Worm (Caenorhabditis elegans) whole organism, L4 larva: ENCODE measurements around the gene srh-128.
A peak's percentile ranks its signal among the peaks of the same experiment; 100 is the strongest.

ENCODE experiments used
- F37D6.2 ChIP-seq: sonication (generic microtip); optimal IDR thresholded peaks from 2 replicates; lab custom pipeline; 2016; ENCODE audit warnings: mild to moderate bottlenecking, missing genetic modification characterization, missing compliant biosample characterization
- T20F7.1 ChIP-seq: fragments of 200-800 bp; sonication (Bioruptor generic); optimal IDR thresholded peaks from 2 replicates; lab custom pipeline; 2018; ENCODE audit warnings: mild to moderate bottlenecking, missing genetic modification characterization, missing compliant biosample characterization
- Y48G9A.11 ChIP-seq: fragments of 200-800 bp; sonication (Bioruptor generic); IDR thresholded peaks from 2 replicates; pipeline ENCODE4 v1.3.6; 2022; ENCODE audit warnings: missing genetic modification reagents, missing genetic modification characterization, missing compliant biosample characterization
- ZK546.5 ChIP-seq, 2 experiments: sonication (generic microtip); optimal IDR thresholded peaks; 2 replicates each; lab custom pipeline; 2017; ENCODE audit warnings: missing biosample characterization in 2 of 2, missing genetic modification characterization in 2 of 2
- aha-1 ChIP-seq: fragments of 150-350 bp; peaks from one replicate; lab custom pipeline; 2014; ENCODE audit warnings: missing biosample characterization, missing genetic modification characterization
- aly-2 ChIP-seq: sonication (generic microtip); optimal IDR thresholded peaks from 2 replicates; lab custom pipeline; 2018; ENCODE audit warnings: missing biosample characterization, missing genetic modification characterization
- arid-1 ChIP-seq: fragments of 200-800 bp; sonication (Bioruptor generic); conservative IDR thresholded peaks from 2 replicates; pipeline ENCODE4 v1.3.6; 2022; ENCODE audit warnings: missing genetic modification reagents, missing genetic modification characterization, missing compliant biosample characterization
- ceh-32 ChIP-seq: sonication (generic microtip); optimal IDR thresholded peaks from 2 replicates; lab custom pipeline; 2016; ENCODE audit warnings: mild to moderate bottlenecking, missing genetic modification characterization, missing compliant biosample characterization; ENCODE audit not compliant: poor library complexity
- ceh-44 ChIP-seq: fragments of 200-800 bp; sonication (Bioruptor generic); IDR thresholded peaks from 2 replicates; pipeline ENCODE4 v1.3.6; 2022; ENCODE audit warnings: missing genetic modification reagents, missing genetic modification characterization, missing compliant biosample characterization
- ceh-62 ChIP-seq: sonication (generic microtip); optimal IDR thresholded peaks from 2 replicates; lab custom pipeline; 2017; ENCODE audit warnings: missing biosample characterization, missing genetic modification characterization
- ceh-82 ChIP-seq: sonication (generic microtip); optimal IDR thresholded peaks from 2 replicates; lab custom pipeline; 2017; ENCODE audit warnings: missing biosample characterization, missing genetic modification characterization
- cey-2 ChIP-seq: sonication (generic microtip); optimal IDR thresholded peaks from 3 replicates; lab custom pipeline; 2017; ENCODE audit warnings: missing genetic modification characterization, mild to moderate bottlenecking, missing compliant biosample characterization, antibody characterized with exemption, borderline replicate concordance; ENCODE audit not compliant: insufficient read depth
- daf-19 ChIP-seq: fragments of 200-800 bp; sonication (Bioruptor generic); conservative IDR thresholded peaks from 2 replicates; pipeline ENCODE4 v1.3.6; 2022; ENCODE audit warnings: missing genetic modification characterization, missing compliant biosample characterization
- dmd-6 ChIP-seq: fragments of 200-800 bp; sonication (Bioruptor generic); IDR thresholded peaks from 2 replicates; pipeline ENCODE4 v1.3.6; 2022; ENCODE audit warnings: missing genetic modification reagents, missing genetic modification characterization, missing compliant biosample characterization
- dmd-8 ChIP-seq: fragments of 200-800 bp; sonication (Bioruptor generic); IDR thresholded peaks from 2 replicates; pipeline ENCODE4 v1.3.6; 2022; ENCODE audit warnings: missing genetic modification characterization, missing compliant biosample characterization
- dmd-9 ChIP-seq: fragments of 200-800 bp; sonication (Bioruptor generic); IDR thresholded peaks from 2 replicates; pipeline ENCODE4 v1.3.6; 2022; ENCODE audit warnings: missing genetic modification reagents, missing genetic modification characterization, missing compliant biosample characterization
- duxl-1 ChIP-seq: sonication (generic microtip); optimal IDR thresholded peaks from 2 replicates; lab custom pipeline; 2016; ENCODE audit warnings: mild to moderate bottlenecking, missing genetic modification characterization, moderate library complexity, missing compliant biosample characterization; ENCODE audit not compliant: poor library complexity
- egl-43 ChIP-seq: fragments of 200-800 bp; sonication (Bioruptor generic); IDR thresholded peaks from 2 replicates; pipeline ENCODE4 v1.3.6; 2022; ENCODE audit warnings: missing genetic modification reagents, missing genetic modification characterization, missing compliant biosample characterization
- fkh-10 ChIP-seq: fragments of 150-350 bp; optimal IDR thresholded peaks from 2 replicates; lab custom pipeline; 2014; ENCODE audit warnings: missing biosample characterization, missing genetic modification reagents, missing genetic modification characterization
- hlh-11 ChIP-seq: fragments of 200-800 bp; sonication (Bioruptor generic); optimal IDR thresholded peaks from 2 replicates; lab custom pipeline; 2018; ENCODE audit warnings: mild to moderate bottlenecking, missing genetic modification characterization, missing compliant biosample characterization
- hlh-30 ChIP-seq: sonication (generic microtip); optimal IDR thresholded peaks from 2 replicates; lab custom pipeline; 2017; ENCODE audit warnings: antibody characterized with exemption, mild to moderate bottlenecking, missing genetic modification characterization, missing compliant biosample characterization; ENCODE audit not compliant: insufficient read depth
- hmg-1.1 ChIP-seq: fragments of 200-800 bp; sonication (Bioruptor generic); IDR thresholded peaks from 2 replicates; pipeline ENCODE4 v1.3.6; 2022; ENCODE audit warnings: missing genetic modification reagents, missing genetic modification characterization, missing compliant biosample characterization
- lin-38 ChIP-seq: fragments of 200-800 bp; sonication (Bioruptor generic); IDR thresholded peaks from 2 replicates; pipeline ENCODE4 v1.3.6; 2022; ENCODE audit warnings: missing genetic modification reagents, missing genetic modification characterization, missing compliant biosample characterization
- lin-39 ChIP-seq: fragments of 150-350 bp; optimal IDR thresholded peaks from 2 replicates; lab custom pipeline; 2014; ENCODE audit warnings: missing biosample characterization, missing genetic modification reagents, missing genetic modification characterization
- lsy-2 ChIP-seq, 2 experiments: fragments of 150-350 bp in 1 of 2; sonication (generic microtip) in 1 of 2; optimal IDR thresholded peaks; 2 replicates each; lab custom pipeline; 2014 to 2017; ENCODE audit warnings: missing biosample characterization in 2 of 2, missing genetic modification characterization in 2 of 2
- mdl-1 ChIP-seq, 2 experiments: fragments of 150-350 bp in 1 of 2; sonication (generic microtip) in 1 of 2; optimal IDR thresholded peaks; 2 replicates each; lab custom pipeline; 2014 to 2017; ENCODE audit warnings: missing biosample characterization in 2 of 2, missing genetic modification characterization in 2 of 2
- mep-1 ChIP-seq: fragments of 150-350 bp; sonication (generic microtip); optimal IDR thresholded peaks from 3 replicates; lab custom pipeline; 2014; ENCODE audit warnings: missing biosample characterization, missing genetic modification characterization
- mes-2 ChIP-seq: sonication (generic microtip); optimal IDR thresholded peaks from 2 replicates; lab custom pipeline; 2016; ENCODE audit warnings: missing genotype, mild to moderate bottlenecking, missing genetic modification characterization, missing compliant biosample characterization; ENCODE audit not compliant: poor library complexity, severe bottlenecking
- mxl-2 ChIP-seq: fragments of 200-800 bp; sonication (Bioruptor generic); conservative IDR thresholded peaks from 2 replicates; pipeline ENCODE4 v1.3.6; 2022; ENCODE audit warnings: missing genetic modification reagents, missing genetic modification characterization, missing compliant biosample characterization
- nhr-237 ChIP-seq: sonication (generic microtip); optimal IDR thresholded peaks from 2 replicates; lab custom pipeline; 2017; ENCODE audit warnings: missing biosample characterization, missing genetic modification characterization
- nhr-25 ChIP-seq: sonication (generic microtip); optimal IDR thresholded peaks from 2 replicates; lab custom pipeline; 2017; ENCODE audit warnings: missing genetic modification characterization, mild to moderate bottlenecking, missing compliant biosample characterization, antibody characterized with exemption, moderate library complexity, borderline replicate concordance; ENCODE audit not compliant: insufficient read depth
- nhr-41 ChIP-seq: fragments of 200-800 bp; sonication (Bioruptor generic); IDR thresholded peaks from 2 replicates; pipeline ENCODE4 v1.3.6; 2022; ENCODE audit warnings: missing genetic modification reagents, missing genetic modification characterization, missing compliant biosample characterization
- nhr-6 ChIP-seq: fragments of 150-350 bp; optimal IDR thresholded peaks from 2 replicates; lab custom pipeline; 2014; ENCODE audit warnings: missing biosample characterization, missing genetic modification characterization
- nhr-76 ChIP-seq: fragments of 150-350 bp; optimal IDR thresholded peaks from 2 replicates; lab custom pipeline; 2014; ENCODE audit warnings: missing biosample characterization, missing genetic modification characterization
- pha-4 ChIP-seq, 2 experiments: fragments of 150-350 bp in 1 of 2; fragments of 200-800 bp in 1 of 2; sonication (Bioruptor generic) in 1 of 2; IDR thresholded peaks in 1 of 2; optimal IDR thresholded peaks in 1 of 2; 2 replicates each; pipeline versions ENCODE4 v1.3.6 to Lab custom; 2014 to 2022; ENCODE audit warnings: missing genetic modification characterization in 2 of 2, missing genetic modification reagents in 2 of 2, missing biosample characterization in 1 of 2, missing compliant biosample characterization in 1 of 2
- pqm-1 ChIP-seq: sonication (generic microtip); optimal IDR thresholded peaks from 2 replicates; lab custom pipeline; 2017; ENCODE audit warnings: missing biosample characterization, missing genetic modification characterization
- rbr-2 ChIP-seq: sonication (generic microtip); optimal IDR thresholded peaks from 2 replicates; lab custom pipeline; 2016; ENCODE audit warnings: missing genotype, missing genetic modification characterization, missing compliant biosample characterization
- set-16 ChIP-seq: fragments of 200-800 bp; sonication (Bioruptor generic); IDR thresholded peaks from 2 replicates; pipeline ENCODE4 v1.3.6; 2022; ENCODE audit warnings: missing genetic modification reagents, missing genetic modification characterization, missing compliant biosample characterization
- skn-1 ChIP-seq: fragments of 150-350 bp; optimal IDR thresholded peaks from 2 replicates; lab custom pipeline; 2014; ENCODE audit warnings: missing biosample characterization, missing genetic modification characterization
- snpc-1.2 ChIP-seq: fragments of 200-800 bp; sonication (Bioruptor generic); IDR thresholded peaks from 2 replicates; pipeline ENCODE4 v1.3.6; 2022; ENCODE audit warnings: missing genetic modification reagents, missing genetic modification characterization, missing compliant biosample characterization
- tag-97 ChIP-seq: fragments of 200-800 bp; sonication (Bioruptor generic); IDR thresholded peaks from 2 replicates; pipeline ENCODE4 v1.3.6; 2022; ENCODE audit warnings: missing genetic modification characterization, missing compliant biosample characterization
- unc-62 ChIP-seq, 3 experiments: fragments of 150-350 bp in 1 of 3; sonication (generic microtip); optimal IDR thresholded peaks in 2 of 3; peaks in 1 of 3; 1 replicate in 1 of 3; 2 replicates in 2 of 3; lab custom pipeline; 2014 to 2017; ENCODE audit warnings: missing biosample characterization in 3 of 3, missing genetic modification characterization in 3 of 3, missing genetic modification reagents in 3 of 3, missing genotype in 1 of 3
- zip-11 ChIP-seq: fragments of 200-800 bp; sonication (Bioruptor generic); IDR thresholded peaks from 2 replicates; pipeline ENCODE4 v1.3.6; 2022; ENCODE audit warnings: missing genetic modification characterization, missing compliant biosample characterization
- zip-2 ChIP-seq: fragments of 150-350 bp; optimal IDR thresholded peaks from 2 replicates; lab custom pipeline; 2014; ENCODE audit warnings: missing biosample characterization, missing genetic modification characterization
- ztf-11 ChIP-seq: fragments of 150-350 bp; optimal IDR thresholded peaks from 2 replicates; lab custom pipeline; 2014; ENCODE audit warnings: missing biosample characterization, missing genetic modification characterization

srh-128 gene

DNA sequence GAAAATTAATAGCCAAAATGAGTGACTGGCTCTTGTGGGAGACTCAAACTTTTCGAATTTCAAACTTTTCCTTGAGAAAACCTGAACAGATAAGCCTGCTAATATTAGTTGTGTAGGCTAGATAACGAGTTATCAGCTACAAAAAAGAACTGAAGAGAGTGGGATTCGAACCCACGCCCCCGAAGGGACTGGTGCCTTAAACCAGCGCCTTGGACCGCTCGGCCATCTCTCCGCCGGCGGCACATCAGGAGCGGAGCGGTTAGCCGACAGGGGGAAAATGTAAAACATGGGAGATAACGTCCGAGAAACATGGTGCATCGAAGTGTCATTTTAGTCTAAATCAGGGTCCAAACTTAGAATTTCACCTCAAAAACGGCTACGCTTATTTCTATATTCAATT lies 30.5 kb upstream of the srh-128 start (continued):
- peak; percentile 79 for TF ChIP-seq set-16 (GFP tag; lab: Robert Waterston, UW)
- TF ChIP-seq snpc-1.2 (GFP tag; lab: Robert Waterston, UW), result peak; percentile 65
- TF ChIP-seq cey-2, result no peak
- TF ChIP-seq zip-11 (GFP tag; lab: Robert Waterston, UW), result no peak
- TF ChIP-seq skn-1, result no peak
- TF ChIP-seq pha-4 (GFP tag; IDR thresholded peaks at IDR 0.05; lab: Robert Waterston, UW), result no peak
- no peak for TF ChIP-seq pha-4 (tag; optimal IDR thresholded peaks at IDR 0.05; lab: Kevin White, UChicago)
- no peak for TF ChIP-seq arid-1 (GFP tag; lab: Robert Waterston, UW)
- TF ChIP-seq pqm-1, result no peak
- TF ChIP-seq ZK546.5 (tag; optimal IDR thresholded peaks at IDR 0.05; lab: Kevin White, UChicago), result no peak
- TF ChIP-seq ceh-32 (tag; lab: Kevin White, UChicago), result no peak
- TF ChIP-seq ceh-62 (tag; lab: Kevin White, UChicago), result no peak
- TF ChIP-seq rbr-2 (tag; lab: Kevin White, UChicago), result no peak

ce11 chrII:2735192-2735591 lies 30.1 kb upstream of the srh-128 start, which contains the start of gene wdr-31:
TSS of gene wdr-31 (minus strand) at chrII:2735292.
- TF ChIP-seq ceh-82 (tag; lab: Kevin White, UChicago), result no peak
- TF ChIP-seq ceh-44 (GFP tag; lab: Robert Waterston, UW), result no peak
- TF ChIP-seq, all 104 proteins: peak for 0

DNA sequence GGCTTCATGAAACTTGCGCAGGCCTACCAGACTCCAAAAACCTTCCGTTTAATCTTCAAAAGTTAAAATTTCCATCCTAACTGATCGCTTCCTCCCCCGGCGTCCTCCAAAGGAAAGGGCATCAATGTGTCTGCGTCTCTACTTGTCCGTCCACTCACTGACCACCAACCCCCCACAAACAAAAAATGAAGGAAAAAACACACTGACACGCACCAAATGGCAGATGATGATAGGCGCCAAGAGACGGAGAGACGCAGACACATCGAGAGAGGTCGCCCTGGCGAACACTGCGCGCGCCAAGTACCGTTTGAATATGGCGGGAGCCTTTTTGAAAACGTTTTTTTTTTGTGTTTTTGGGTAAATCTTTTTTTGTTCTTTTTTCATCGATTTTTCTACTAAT lies 29.6 kb upstream of the srh-128 start:
- TF ChIP-seq aly-2, result no peak
- TF ChIP-seq egl-43 (GFP tag; lab: Robert Waterston, UW), result 0 out of 2 replicates have a peak, but pooled peaks have one; percentile 7
- peak; percentile 84 for TF ChIP-seq duxl-1 (tag; lab: Kevin White, UChicago)
- peak in 1 of 2 experiments; percentile 30 for TF ChIP-seq lsy-2 (tag; optimal IDR thresholded peaks at IDR 0.05; lab: Kevin White, UChicago)
- 0 out of 2 replicates have a peak, but pooled peaks have one; percentile 8 for TF ChIP-seq dmd-6 (GFP tag; lab: Robert Waterston, UW)
- peak; percentile 59 for TF ChIP-seq mes-2 (tag; lab: Kevin White, UChicago)
- peak; percentile 21 for TF ChIP-seq hlh-11 (tag; lab: Kevin White, UChicago)
- peak; percentile 28 to 37 for TF ChIP-seq mdl-1 (tag; optimal IDR thresholded peaks at IDR 0.05; lab: Kevin White, UChicago)
- no peak; the same call in 1 of the 2 replicates for TF ChIP-seq lin-38 (GFP tag; lab: Robert Waterston, UW)
- no peak for TF ChIP-seq daf-19 (GFP tag; lab: Robert Waterston, UW)
- 0 out of 2 replicates have a peak, but pooled peaks have one; percentile 44 for TF ChIP-seq dmd-9 (GFP tag; lab: Robert Waterston, UW)
- TF ChIP-seq nhr-6 (tag; lab: Kevin White, UChicago), result peak; percentile 26
- peak; percentile 46 for TF ChIP-seq hlh-30
- peak; percentile 64 for TF ChIP-seq mep-1 (tag; lab: Kevin White, UChicago)
- TF ChIP-seq nhr-76 (tag; lab: Kevin White, UChicago), result no peak
- peak; percentile 15 for TF ChIP-seq nhr-25 (tag; lab: Kevin White, UChicago)
- peak; percentile 72 for TF ChIP-seq hmg-1.1 (GFP tag; lab: Robert Waterston, UW)
- TF ChIP-seq unc-62 (GFP tag; optimal IDR thresholded peaks at IDR 0.05 in 1 of 2; lab: Kevin White, UChicago), result peak in 1 of 2 experiments; percentile 47
- TF ChIP-seq unc-62 (tag; optimal IDR thresholded peaks at IDR 0.05; lab: Kevin White, UChicago), result no peak
- TF ChIP-seq aha-1 (tag; lab: Kevin White, UChicago), result peak; percentile 70
- TF ChIP-seq, all 104 proteins: peak for 15

DNA sequence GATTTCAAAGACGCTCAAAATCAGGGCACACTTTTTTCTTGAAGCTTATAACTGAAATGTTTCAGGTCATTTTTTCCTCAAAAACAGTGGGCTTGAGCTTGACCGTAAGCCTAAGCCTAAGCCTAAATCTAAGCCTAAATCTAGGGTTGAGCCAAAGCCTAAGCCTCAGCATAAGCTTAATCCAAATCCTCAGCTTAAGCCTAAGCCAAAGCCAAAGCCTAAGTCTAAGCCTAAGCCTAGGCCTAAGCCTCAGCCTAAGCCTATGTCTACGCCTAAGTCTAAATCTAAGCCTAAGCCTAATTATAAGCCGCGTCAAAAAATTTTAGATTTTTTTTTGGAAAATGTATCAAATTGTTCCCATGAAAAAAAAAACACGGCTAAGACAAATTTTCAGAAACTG lies 29.2 kb upstream of the srh-128 start:
- no peak for TF ChIP-seq aly-2
- TF ChIP-seq lin-39 (tag; lab: Kevin White, UChicago), result no peak
- TF ChIP-seq dmd-8 (GFP tag; lab: Robert Waterston, UW), result no peak
- TF ChIP-seq mdl-1 (tag; optimal IDR thresholded peaks at IDR 0.05; lab: Kevin White, UChicago), result no peak
- TF ChIP-seq zip-2 (tag; lab: Kevin White, UChicago), result no peak
- no peak for TF ChIP-seq T20F7.1 (GFP tag; lab: Kevin White, UChicago)
- no peak for TF ChIP-seq F37D6.2
- no peak for TF ChIP-seq mxl-2
- no peak for TF ChIP-seq cey-2
- TF ChIP-seq Y48G9A.11, result no peak
- no peak for TF ChIP-seq nhr-237 (tag; lab: Kevin White, UChicago)
- TF ChIP-seq ztf-11 (tag; lab: Kevin White, UChicago), result no peak
- no peak for TF ChIP-seq nhr-41 (GFP tag; lab: Robert Waterston, UW)
- no peak for TF ChIP-seq fkh-10 (GFP tag; lab: Kevin White, UChicago)
- TF ChIP-seq duxl-1 (tag; lab: Kevin White, UChicago), result no peak
- no peak for TF ChIP-seq tag-97 (GFP tag; lab: Robert Waterston, UW)
